Fruit fly (Drosophila melanogaster) whole organism, embryonic: ENCODE data around the gene Polr1B.

ENCODE experiments used
- B-H2 ChIP-seq: fragments of 200-800 bp; sonication (Bioruptor generic); optimal IDR thresholded peaks from 2 replicates; lab custom pipeline; 2018; ENCODE audit warnings: missing biosample characterization, mild to moderate bottlenecking, missing genetic modification characterization
- Bdp1 ChIP-seq: fragments of 200-800 bp; sonication (Bioruptor generic); optimal IDR thresholded peaks from 3 replicates; lab custom pipeline; 2016; ENCODE audit warnings: missing biosample characterization, missing genetic modification characterization
- CG1024 ChIP-seq: fragments of 200-800 bp; sonication (Bioruptor generic); IDR thresholded peaks from 2 replicates; pipeline ENCODE4 v1.3.6; 2022; ENCODE audit warnings: missing biosample characterization, missing genetic modification characterization
- CG11247 ChIP-seq: fragments of 200-800 bp; sonication (Bioruptor generic); IDR thresholded peaks from 2 replicates; pipeline ENCODE4 v1.3.6; 2022; ENCODE audit warnings: missing biosample characterization, missing genetic modification characterization
- CG11398 ChIP-seq: fragments of 200-800 bp; sonication (Bioruptor generic); optimal IDR thresholded peaks from 2 replicates; lab custom pipeline; 2016; ENCODE audit warnings: missing biosample characterization, missing genetic modification characterization
- CG1603 ChIP-seq: fragments of 200-800 bp; sonication (Bioruptor generic); optimal IDR thresholded peaks from 2 replicates; lab custom pipeline; 2019; ENCODE audit warnings: missing biosample characterization, mild to moderate bottlenecking, missing genetic modification characterization, moderate library complexity
- CG16815 ChIP-seq: fragments of 200-800 bp; sonication (Bioruptor generic); optimal IDR thresholded peaks from 3 replicates; lab custom pipeline; 2017; ENCODE audit warnings: missing biosample characterization, mild to moderate bottlenecking, missing genetic modification characterization
- CG17328 ChIP-seq: fragments of 200-800 bp; sonication (Bioruptor generic); IDR thresholded peaks from 2 replicates; pipeline ENCODE4 v1.3.6; 2022; ENCODE audit warnings: missing biosample characterization, missing genetic modification characterization
- CG17802 ChIP-seq: fragments of 200-800 bp; sonication (Bioruptor generic); optimal IDR thresholded peaks from 2 replicates; lab custom pipeline; 2018; ENCODE audit warnings: missing biosample characterization, mild to moderate bottlenecking, missing genetic modification characterization, moderate library complexity
- CG1832 ChIP-seq: fragments of 200-800 bp; sonication (Bioruptor generic); optimal IDR thresholded peaks from 2 replicates; lab custom pipeline; 2017; ENCODE audit warnings: missing biosample characterization, mild to moderate bottlenecking, missing genetic modification characterization, inconsistent platforms
- CG18599 ChIP-seq: fragments of 200-800 bp; sonication (Bioruptor generic); optimal IDR thresholded peaks from 3 replicates; lab custom pipeline; 2017; ENCODE audit warnings: missing biosample characterization, missing genetic modification characterization, mild to moderate bottlenecking, moderate library complexity, missing genetic modification reagents
- CG2129 ChIP-seq: fragments of 200-800 bp; sonication (Bioruptor generic); IDR thresholded peaks from 2 replicates; pipeline ENCODE4 v1.3.6; 2022; ENCODE audit warnings: missing biosample characterization, missing genetic modification characterization; ENCODE audit not compliant: partially characterized antibody
- CG2712 ChIP-seq: fragments of 200-800 bp; optimal IDR thresholded peaks from 3 replicates; lab custom pipeline; 2019; ENCODE audit warnings: missing biosample characterization, mild to moderate bottlenecking, missing genetic modification characterization, moderate library complexity
- CG31224 ChIP-seq: fragments of 200-800 bp; sonication (Bioruptor generic); IDR thresholded peaks from 2 replicates; pipeline ENCODE4 v1.3.6; 2022; ENCODE audit warnings: missing biosample characterization, missing genetic modification characterization
- CG7745 ChIP-seq: fragments of 200-800 bp; sonication (Bioruptor generic); optimal IDR thresholded peaks from 2 replicates; lab custom pipeline; 2018; ENCODE audit warnings: missing biosample characterization, mild to moderate bottlenecking, missing genetic modification characterization, moderate library complexity
- CG8388 ChIP-seq: fragments of 200-800 bp; sonication (Bioruptor generic); optimal IDR thresholded peaks from 2 replicates; lab custom pipeline; 2019; ENCODE audit warnings: missing biosample characterization, mild to moderate bottlenecking, missing genetic modification characterization, moderate library complexity
- CG9797 ChIP-seq: fragments of 200-800 bp; sonication (Bioruptor generic); optimal IDR thresholded peaks from 3 replicates; lab custom pipeline; 2018; ENCODE audit warnings: missing biosample characterization, mild to moderate bottlenecking, missing genetic modification characterization
- CG9876 ChIP-seq: fragments of 200-800 bp; sonication (Bioruptor generic); optimal IDR thresholded peaks from 2 replicates; lab custom pipeline; 2016; ENCODE audit warnings: missing biosample characterization, missing genetic modification characterization
- E2f1 ChIP-seq: fragments of 200-800 bp; sonication (Bioruptor generic); IDR thresholded peaks from 2 replicates; pipeline ENCODE4 v1.3.6; 2022; ENCODE audit warnings: missing biosample characterization, missing genetic modification characterization
- H2.0 ChIP-seq: fragments of 200-800 bp; sonication (Bioruptor generic); IDR thresholded peaks from 2 replicates; pipeline ENCODE4 v1.3.6; 2022; ENCODE audit warnings: missing biosample characterization, missing genetic modification characterization
- HLH4C ChIP-seq: fragments of 200-800 bp; sonication (Bioruptor generic); IDR thresholded peaks from 3 replicates; pipeline ENCODE4 v1.3.6; 2022; ENCODE audit warnings: missing biosample characterization, missing genetic modification characterization; ENCODE audit not compliant: partially characterized antibody
- Lpt ChIP-seq: fragments of >200 bp; optimal IDR thresholded peaks from 2 replicates; lab custom pipeline; 2018; ENCODE audit warnings: missing biosample characterization, missing genetic modification characterization
- Med ChIP-seq: fragments of 200-800 bp; sonication (Bioruptor generic); peaks from one replicate; lab custom pipeline; 2016; ENCODE audit warnings: missing biosample characterization, missing genetic modification characterization, mild to moderate bottlenecking, inconsistent platforms, moderate library complexity
- Nf-YC ChIP-seq: fragments of 200-800 bp; optimal IDR thresholded peaks from 3 replicates; lab custom pipeline; 2019; ENCODE audit warnings: missing biosample characterization, mild to moderate bottlenecking, missing genetic modification characterization, moderate library complexity
- NfI ChIP-seq: fragments of 200-800 bp; sonication (Bioruptor generic); optimal IDR thresholded peaks from 3 replicates; lab custom pipeline; 2018; ENCODE audit warnings: missing biosample characterization, mild to moderate bottlenecking, missing genetic modification characterization, moderate library complexity
- Taf1 ChIP-seq: fragments of 200-800 bp; sonication (Bioruptor generic); IDR thresholded peaks from 2 replicates; pipeline ENCODE4 v1.3.6; 2022; ENCODE audit warnings: missing biosample characterization, missing genetic modification characterization
- Vsx1 ChIP-seq: fragments of 200-800 bp; sonication (Bioruptor generic); optimal IDR thresholded peaks from 2 replicates; lab custom pipeline; 2017; ENCODE audit warnings: missing biosample characterization, mild to moderate bottlenecking, missing genetic modification characterization, missing genetic modification reagents
- ash1 ChIP-seq: fragments of 200-800 bp; sonication (Bioruptor generic); optimal IDR thresholded peaks from 2 replicates; lab custom pipeline; 2018; ENCODE audit warnings: missing biosample characterization, mild to moderate bottlenecking, missing genetic modification characterization
- bsh ChIP-seq, 2 experiments: fragments of 200-800 bp; sonication (Bioruptor generic); optimal IDR thresholded peaks; 2 replicates each; lab custom pipeline; 2017 to 2018; ENCODE audit warnings: mild to moderate bottlenecking in 2 of 2, missing biosample characterization in 2 of 2, missing genetic modification characterization in 2 of 2, moderate library complexity in 1 of 2
- cas ChIP-seq: fragments of 200-800 bp; sonication (Bioruptor generic); IDR thresholded peaks from 2 replicates; pipeline ENCODE4 v1.3.6; 2022; ENCODE audit warnings: missing biosample characterization, missing genetic modification characterization
- gfzf ChIP-seq: fragments of 200-800 bp; sonication (Bioruptor generic); optimal IDR thresholded peaks from 2 replicates; lab custom pipeline; 2016; ENCODE audit warnings: missing biosample characterization, mild to moderate bottlenecking, missing genetic modification characterization, moderate library complexity
- ham ChIP-seq: fragments of 200-800 bp; sonication (Bioruptor generic); IDR thresholded peaks from 2 replicates; pipeline ENCODE4 v1.3.6; 2022; ENCODE audit warnings: missing biosample characterization, missing genetic modification characterization
- hbn ChIP-seq: fragments of 200-800 bp; sonication (Bioruptor generic); IDR thresholded peaks from 2 replicates; pipeline ENCODE4 v1.3.6; 2022; ENCODE audit warnings: missing biosample characterization, missing genetic modification characterization; ENCODE audit not compliant: partially characterized antibody
- her ChIP-seq: fragments of 200-800 bp; sonication (Bioruptor generic); optimal IDR thresholded peaks from 2 replicates; lab custom pipeline; 2016; ENCODE audit warnings: missing biosample characterization, missing genetic modification characterization
- hkb ChIP-seq, 2 experiments: fragments of 200-800 bp in 1 of 2; fragments of >200 bp in 1 of 2; sonication (Bioruptor generic) in 1 of 2; IDR thresholded peaks in 1 of 2; optimal IDR thresholded peaks in 1 of 2; 2 replicates each; pipeline versions ENCODE4 v1.3.6 to Lab custom; 2017 to 2022; ENCODE audit warnings: missing biosample characterization in 1 of 2, missing genetic modification characterization in 1 of 2
- jigr1 ChIP-seq: fragments of 200-800 bp; sonication (Bioruptor generic); IDR thresholded peaks from 3 replicates; pipeline ENCODE4 v1.3.6; 2022; ENCODE audit warnings: missing biosample characterization, missing genetic modification characterization
- jumu ChIP-seq: fragments of 200-800 bp; sonication (Bioruptor generic); optimal IDR thresholded peaks from 3 replicates; lab custom pipeline; 2016; ENCODE audit warnings: missing biosample characterization, missing genetic modification characterization
- kay ChIP-seq: fragments of 200-800 bp; sonication (Bioruptor generic); optimal IDR thresholded peaks from 2 replicates; lab custom pipeline; 2016; ENCODE audit warnings: missing biosample characterization, missing genetic modification characterization
- nau ChIP-seq: fragments of 200-800 bp; sonication (Bioruptor generic); optimal IDR thresholded peaks from 3 replicates; lab custom pipeline; 2017; ENCODE audit warnings: missing biosample characterization, mild to moderate bottlenecking, missing genetic modification characterization, missing genetic modification reagents
- nerfin-1 ChIP-seq: fragments of 200-800 bp; sonication (Bioruptor generic); optimal IDR thresholded peaks from 3 replicates; lab custom pipeline; 2019; ENCODE audit warnings: missing biosample characterization, mild to moderate bottlenecking, missing genetic modification characterization, moderate library complexity
- onecut ChIP-seq: fragments of 200-800 bp; sonication (Bioruptor generic); IDR thresholded peaks from 2 replicates; pipeline ENCODE4 v1.3.6; 2022; ENCODE audit warnings: missing biosample characterization, missing genetic modification characterization
- pros ChIP-seq: fragments of 200-800 bp; sonication (Bioruptor generic); optimal IDR thresholded peaks from 3 replicates; lab custom pipeline; 2019; ENCODE audit warnings: missing biosample characterization, mild to moderate bottlenecking, missing genetic modification characterization, moderate library complexity
- ranshi ChIP-seq: fragments of 200-800 bp; sonication (Bioruptor generic); IDR thresholded peaks from 2 replicates; pipeline ENCODE4 v1.3.6; 2022; ENCODE audit warnings: missing biosample characterization, missing genetic modification characterization
- sd ChIP-seq: fragments of 200-800 bp; sonication (Bioruptor generic); optimal IDR thresholded peaks from 3 replicates; lab custom pipeline; 2018; ENCODE audit warnings: missing biosample characterization, mild to moderate bottlenecking, missing genetic modification characterization, moderate library complexity
- sens ChIP-seq: fragments of 200-800 bp; sonication (Bioruptor generic); peaks from one replicate; lab custom pipeline; 2016; ENCODE audit warnings: missing biosample characterization, missing genetic modification characterization
- sens-2 ChIP-seq: fragments of 200-800 bp; sonication (Bioruptor generic); IDR thresholded peaks from 2 replicates; pipeline ENCODE4 v1.3.6; 2022; ENCODE audit warnings: missing biosample characterization, missing genetic modification characterization
- toy ChIP-seq: fragments of 200-800 bp; sonication (Bioruptor generic); IDR thresholded peaks from 2 replicates; pipeline ENCODE4 v1.3.6; 2022; ENCODE audit warnings: missing biosample characterization, missing genetic modification characterization
- ttk ChIP-seq: fragments of 200-800 bp; sonication (Bioruptor generic); IDR thresholded peaks from 2 replicates; pipeline ENCODE4 v2.1.2; 2022; ENCODE audit warnings: missing biosample characterization, missing genetic modification characterization
- vnd ChIP-seq: fragments of 200-800 bp; sonication (Bioruptor generic); IDR thresholded peaks from 3 replicates; pipeline ENCODE4 v1.3.6; 2022; ENCODE audit warnings: missing biosample characterization, missing genetic modification characterization; ENCODE audit not compliant: partially characterized antibody
- vvl ChIP-seq: fragments of 200-800 bp; sonication (Bioruptor generic); IDR thresholded peaks from 2 replicates; pipeline ENCODE4 v1.3.6; 2022; ENCODE audit warnings: missing biosample characterization, missing genetic modification characterization
- zen2 ChIP-seq: fragments of 200-800 bp; sonication (Bioruptor generic); IDR thresholded peaks from 3 replicates; pipeline ENCODE4 v1.3.6; 2022; ENCODE audit warnings: missing biosample characterization, missing genetic modification characterization; ENCODE audit not compliant: partially characterized antibody

The Polr1B gene

dm6 chr2L:437498-437897 is 33.4 kb downstream of the Polr1B start (continued):
- no peak for TF ChIP-seq CG16815
- no peak for TF ChIP-seq sens-2 (GFP tag; lab: Robert Waterston, UW)
- no peak for TF ChIP-seq Bdp1 (GFP tag; lab: Kevin White, UChicago)
- TF ChIP-seq CG9876 (GFP tag; lab: Kevin White, UChicago): no peak
- TF ChIP-seq B-H2 (GFP tag; lab: Kevin White, UChicago): no peak
- no peak for TF ChIP-seq ranshi
- TF ChIP-seq sd (tag; lab: Kevin White, UChicago): peak; percentile 41
- peak; percentile 40 for TF ChIP-seq sens (GFP tag; lab: Kevin White, UChicago)
- no peak for TF ChIP-seq nau (GFP tag; lab: Kevin White, UChicago)
- TF ChIP-seq zen2 (GFP tag; lab: Robert Waterston, UW): no peak
- no peak for TF ChIP-seq CG11398 (GFP tag; lab: Kevin White, UChicago)
- no peak for TF ChIP-seq kay (GFP tag; lab: Kevin White, UChicago)
- no peak for TF ChIP-seq hbn (GFP tag; lab: Robert Waterston, UW)
- TF ChIP-seq CG1603: no peak
- TF ChIP-seq hkb (optimal IDR thresholded peaks at IDR 0.05; lab: Kevin White, UChicago): peak; percentile 27
- TF ChIP-seq hkb (GFP tag; IDR thresholded peaks at IDR 0.05; lab: Robert Waterston, UW): no peak
- TF ChIP-seq CG18599 (GFP tag; lab: Kevin White, UChicago): no peak
- TF ChIP-seq CG11247: 0 out of 2 replicates have a peak, but pooled peaks have one; percentile 8
- no peak for TF ChIP-seq CG31224 (GFP tag; lab: Robert Waterston, UW)
- TF ChIP-seq Nf-YC (tag; lab: Kevin White, UChicago): no peak
- TF ChIP-seq HLH4C (GFP tag; lab: Robert Waterston, UW): no peak
- TF ChIP-seq vnd (GFP tag; lab: Robert Waterston, UW): no peak
- no peak for TF ChIP-seq CG8388 (GFP tag; lab: Kevin White, UChicago)
- TF ChIP-seq pros (GFP tag; lab: Kevin White, UChicago): peak; percentile 55
- no peak for TF ChIP-seq jigr1 (GFP tag; lab: Robert Waterston, UW)
- TF ChIP-seq jumu: no peak
- no peak for TF ChIP-seq ham
- no peak for TF ChIP-seq ash1 (GFP tag; lab: Kevin White, UChicago)
- TF ChIP-seq toy: no peak
- TF ChIP-seq CG1832 (GFP tag; lab: Kevin White, UChicago): no peak
- no peak for TF ChIP-seq Med
- no peak for TF ChIP-seq CG17328 (GFP tag; lab: Robert Waterston, UW)
- TF ChIP-seq NfI: no peak
- TF ChIP-seq onecut: 0 out of 2 replicates have a peak, but pooled peaks have one; percentile 29
- no peak for TF ChIP-seq Taf1 (GFP tag; lab: Robert Waterston, UW)
- TF ChIP-seq cas (GFP tag; lab: Robert Waterston, UW): no peak
- TF ChIP-seq gfzf: no peak
- TF ChIP-seq vvl (GFP tag; lab: Robert Waterston, UW): peak; percentile 80
- no peak for TF ChIP-seq E2f1 (GFP tag; lab: Robert Waterston, UW)
- no peak for TF ChIP-seq her
- TF ChIP-seq Lpt (GFP tag; lab: Kevin White, UChicago): no peak
- TF ChIP-seq H2.0 (GFP tag; lab: Robert Waterston, UW): no peak
- no peak for TF ChIP-seq bsh (GFP tag; optimal IDR thresholded peaks at IDR 0.05; lab: Kevin White, UChicago)
- no peak for TF ChIP-seq ttk (GFP tag; lab: Robert Waterston, UW)
- no peak for TF ChIP-seq CG7745 (tag; lab: Kevin White, UChicago)
- no peak for TF ChIP-seq Vsx1
- no peak for TF ChIP-seq CG1024 (GFP tag; lab: Robert Waterston, UW)
- TF ChIP-seq CG2712 (tag; lab: Kevin White, UChicago): no peak
- TF ChIP-seq CG17802 (tag; lab: Kevin White, UChicago): no peak
- TF ChIP-seq nerfin-1 (tag; lab: Kevin White, UChicago): no peak
- no peak for TF ChIP-seq CG2129 (GFP tag; lab: Robert Waterston, UW)
- TF ChIP-seq CG9797 (GFP tag; lab: Kevin White, UChicago): no peak
